Fruit fly (Drosophila melanogaster) whole organism, prepupa: ENCODE data around the gene CG31680.

Experiments
- Blimp-1 ChIP-seq: fragments of 200-800 bp; sonication (Bioruptor generic); optimal IDR thresholded peaks from 3 replicates; lab custom pipeline; 2017; ENCODE audit warnings: missing biosample characterization, missing genetic modification characterization, mild to moderate bottlenecking, moderate library complexity, missing genetic modification reagents
- CG10631 ChIP-seq: fragments of 200-800 bp; sonication (Bioruptor generic); optimal IDR thresholded peaks from 2 replicates; lab custom pipeline; 2016; ENCODE audit warnings: missing biosample characterization, missing genetic modification characterization
- CG10669 ChIP-seq: fragments of 200-800 bp; sonication (Bioruptor generic); optimal IDR thresholded peaks from 3 replicates; lab custom pipeline; 2018; ENCODE audit warnings: missing biosample characterization, mild to moderate bottlenecking, missing genetic modification characterization, moderate library complexity
- CG11294 ChIP-seq: fragments of 200-800 bp; sonication (Bioruptor generic); IDR thresholded peaks from 2 replicates; pipeline ENCODE4 v1.3.6; 2022; ENCODE audit warnings: missing biosample characterization, missing genetic modification characterization
- CG15336 ChIP-seq: fragments of 200-800 bp; sonication (Bioruptor generic); IDR thresholded peaks from 2 replicates; pipeline ENCODE4 v1.3.6; 2022; ENCODE audit warnings: missing biosample characterization, missing genetic modification characterization
- CG1621 ChIP-seq: fragments of 200-800 bp; sonication (Bioruptor generic); optimal IDR thresholded peaks from 3 replicates; lab custom pipeline; 2018; ENCODE audit warnings: missing biosample characterization, mild to moderate bottlenecking, missing genetic modification characterization
- CG16779 ChIP-seq: fragments of 200-800 bp; sonication (Bioruptor generic); optimal IDR thresholded peaks from 3 replicates; lab custom pipeline; 2017; ENCODE audit warnings: missing biosample characterization, mild to moderate bottlenecking, missing genetic modification characterization
- CG3032 ChIP-seq: fragments of 200-800 bp; optimal IDR thresholded peaks from 2 replicates; lab custom pipeline; 2019; ENCODE audit warnings: missing biosample characterization, mild to moderate bottlenecking, missing genetic modification characterization, moderate library complexity
- CG31627 ChIP-seq: fragments of 200-800 bp; sonication (Bioruptor generic); optimal IDR thresholded peaks from 3 replicates; lab custom pipeline; 2016; ENCODE audit warnings: missing biosample characterization, missing genetic modification characterization
- CG34406 ChIP-seq: fragments of 200-800 bp; sonication (Bioruptor generic); optimal IDR thresholded peaks from 3 replicates; lab custom pipeline; 2016; ENCODE audit warnings: missing biosample characterization, missing genetic modification characterization
- CG3919 ChIP-seq: fragments of 200-800 bp; sonication (Bioruptor generic); optimal IDR thresholded peaks from 3 replicates; lab custom pipeline; 2016; ENCODE audit warnings: missing biosample characterization, missing genetic modification characterization
- CG4318 ChIP-seq: fragments of 200-800 bp; sonication (Bioruptor generic); optimal IDR thresholded peaks from 3 replicates; lab custom pipeline; 2017; ENCODE audit warnings: missing biosample characterization, mild to moderate bottlenecking, missing genetic modification characterization
- CG6163 ChIP-seq: fragments of 200-800 bp; sonication (Bioruptor generic); IDR thresholded peaks from 3 replicates; pipeline ENCODE4 v1.3.6; 2022; ENCODE audit warnings: missing biosample characterization, missing genetic modification characterization
- CG6276 ChIP-seq: fragments of 200-800 bp; sonication (Bioruptor generic); optimal IDR thresholded peaks from 2 replicates; lab custom pipeline; 2017; ENCODE audit warnings: missing biosample characterization, mild to moderate bottlenecking, missing genetic modification characterization
- CG6808 ChIP-seq: fragments of 200-800 bp; sonication (Bioruptor generic); optimal IDR thresholded peaks from 3 replicates; lab custom pipeline; 2017; ENCODE audit warnings: missing biosample characterization, missing genetic modification characterization, mild to moderate bottlenecking, moderate library complexity, missing genetic modification reagents
- CG7368 ChIP-seq: fragments of 200-800 bp; sonication (Bioruptor generic); optimal IDR thresholded peaks from 3 replicates; lab custom pipeline; 2016; ENCODE audit warnings: missing biosample characterization, missing genetic modification characterization
- CG9139 ChIP-seq: fragments of 200-800 bp; sonication (Bioruptor generic); optimal IDR thresholded peaks from 3 replicates; lab custom pipeline; 2017; ENCODE audit warnings: missing biosample characterization, mild to moderate bottlenecking, missing genetic modification characterization
- Eip75B ChIP-seq: fragments of 200-800 bp; sonication (Bioruptor generic); optimal IDR thresholded peaks from 3 replicates; lab custom pipeline; 2016; ENCODE audit warnings: missing biosample characterization, missing genetic modification characterization
- Eip78C ChIP-seq: fragments of 200-800 bp; sonication (Bioruptor generic); peaks from one replicate; lab custom pipeline; 2016; ENCODE audit warnings: missing biosample characterization, missing genetic modification characterization
- Eip93F ChIP-seq: fragments of 200-800 bp; sonication (Bioruptor generic); optimal IDR thresholded peaks from 2 replicates; lab custom pipeline; 2016; ENCODE audit warnings: missing biosample characterization, mild to moderate bottlenecking, missing genetic modification characterization
- Ets96B ChIP-seq: fragments of 200-800 bp; optimal IDR thresholded peaks from 2 replicates; lab custom pipeline; 2019; ENCODE audit warnings: missing biosample characterization, mild to moderate bottlenecking, missing genetic modification characterization, moderate library complexity
- Gug ChIP-seq: fragments of 200-800 bp; sonication (Bioruptor generic); IDR thresholded peaks from 2 replicates; pipeline ENCODE4 v1.3.6; 2022; ENCODE audit warnings: missing biosample characterization, missing genetic modification characterization
- Hr38 ChIP-seq: sonication (Bioruptor generic); optimal IDR thresholded peaks from 2 replicates; lab custom pipeline; 2016; ENCODE audit warnings: missing biosample characterization, missing genetic modification characterization
- Hr39 ChIP-seq: fragments of 200-800 bp; sonication (Bioruptor generic); optimal IDR thresholded peaks from 2 replicates; lab custom pipeline; 2016; ENCODE audit warnings: missing biosample characterization, missing genetic modification characterization
- Lpt ChIP-seq: fragments of 200-800 bp; sonication (Bioruptor generic); optimal IDR thresholded peaks from 3 replicates; lab custom pipeline; 2016; ENCODE audit warnings: missing biosample characterization, missing genetic modification characterization
- Met ChIP-seq: fragments of 200-800 bp; sonication (Bioruptor generic); optimal IDR thresholded peaks from 3 replicates; lab custom pipeline; 2016; ENCODE audit warnings: missing biosample characterization, missing genetic modification characterization
- OdsH ChIP-seq: fragments of 200-800 bp; sonication (Bioruptor generic); optimal IDR thresholded peaks from 3 replicates; lab custom pipeline; 2016; ENCODE audit warnings: missing biosample characterization, missing genetic modification characterization
- Smox ChIP-seq: fragments of 200-800 bp; sonication (Bioruptor generic); optimal IDR thresholded peaks from 3 replicates; lab custom pipeline; 2016; ENCODE audit warnings: missing biosample characterization, missing genetic modification characterization
- Sox102F ChIP-seq: fragments of 200-800 bp; sonication (Bioruptor generic); optimal IDR thresholded peaks from 2 replicates; lab custom pipeline; 2016; ENCODE audit warnings: missing biosample characterization, mild to moderate bottlenecking, missing genetic modification characterization
- cyc ChIP-seq: fragments of 200-800 bp; sonication (Bioruptor generic); optimal IDR thresholded peaks from 3 replicates; lab custom pipeline; 2016; ENCODE audit warnings: missing biosample characterization, missing genetic modification characterization
- dac ChIP-seq: fragments of 200-800 bp; sonication (Bioruptor generic); optimal IDR thresholded peaks from 2 replicates; lab custom pipeline; 2017; ENCODE audit warnings: missing biosample characterization, mild to moderate bottlenecking, missing genetic modification characterization
- dsx ChIP-seq: fragments of 200-800 bp; optimal IDR thresholded peaks from 3 replicates; lab custom pipeline; 2019; ENCODE audit warnings: missing biosample characterization, mild to moderate bottlenecking, missing genetic modification characterization, moderate library complexity; ENCODE audit not compliant: poor library complexity, severe bottlenecking
- eg ChIP-seq: fragments of 200-800 bp; sonication (Bioruptor generic); IDR thresholded peaks from 3 replicates; pipeline ENCODE4 v1.3.6; 2022; ENCODE audit warnings: missing biosample characterization, missing genetic modification characterization
- esn ChIP-seq: fragments of 200-800 bp; sonication (Bioruptor generic); optimal IDR thresholded peaks from 2 replicates; lab custom pipeline; 2016; ENCODE audit warnings: missing biosample characterization, mild to moderate bottlenecking, missing genetic modification characterization, moderate library complexity
- fkh ChIP-seq: fragments of 200-800 bp; sonication (Bioruptor generic); optimal IDR thresholded peaks from 3 replicates; lab custom pipeline; 2017; ENCODE audit warnings: missing biosample characterization, mild to moderate bottlenecking, missing genetic modification characterization, moderate library complexity
- lz ChIP-seq: fragments of 200-800 bp; sonication (Bioruptor generic); optimal IDR thresholded peaks from 3 replicates; lab custom pipeline; 2016; ENCODE audit warnings: missing biosample characterization, missing genetic modification characterization
- net ChIP-seq: fragments of 200-800 bp; sonication (Bioruptor generic); optimal IDR thresholded peaks from 3 replicates; lab custom pipeline; 2016; ENCODE audit warnings: missing biosample characterization, missing genetic modification characterization
- pdm3 ChIP-seq: fragments of 200-800 bp; sonication (Bioruptor generic); optimal IDR thresholded peaks from 3 replicates; lab custom pipeline; 2016; ENCODE audit warnings: missing biosample characterization, missing genetic modification characterization
- salr ChIP-seq, 2 experiments: fragments of 200-800 bp; sonication (Bioruptor generic); optimal IDR thresholded peaks; 3 replicates each; lab custom pipeline; 2016 to 2018; ENCODE audit warnings: missing biosample characterization in 2 of 2, missing genetic modification characterization in 2 of 2, mild to moderate bottlenecking in 1 of 2
- spab ChIP-seq: fragments of 200-800 bp; sonication (Bioruptor generic); optimal IDR thresholded peaks from 2 replicates; lab custom pipeline; 2017; ENCODE audit warnings: missing biosample characterization, mild to moderate bottlenecking, missing genetic modification characterization, missing genetic modification reagents
- ss ChIP-seq, 2 experiments: fragments of 200-800 bp; sonication (Bioruptor generic); optimal IDR thresholded peaks; 2 replicates in 1 of 2; 3 replicates in 1 of 2; lab custom pipeline; 2017 to 2018; ENCODE audit warnings: mild to moderate bottlenecking in 2 of 2, missing biosample characterization in 2 of 2, missing genetic modification characterization in 2 of 2, moderate library complexity in 1 of 2
- svp ChIP-seq: fragments of 200-800 bp; sonication (Bioruptor generic); peaks from one replicate; lab custom pipeline; 2016; ENCODE audit warnings: missing biosample characterization, missing genetic modification characterization
- topi ChIP-seq: fragments of 200-800 bp; sonication (Bioruptor generic); optimal IDR thresholded peaks from 3 replicates; lab custom pipeline; 2016; ENCODE audit warnings: missing biosample characterization, missing genetic modification characterization
- vri ChIP-seq: fragments of 200-800 bp; sonication (Bioruptor generic); optimal IDR thresholded peaks from 3 replicates; lab custom pipeline; 2016; ENCODE audit warnings: missing biosample characterization, mild to moderate bottlenecking, missing genetic modification characterization

The CG31680 gene

DNA sequence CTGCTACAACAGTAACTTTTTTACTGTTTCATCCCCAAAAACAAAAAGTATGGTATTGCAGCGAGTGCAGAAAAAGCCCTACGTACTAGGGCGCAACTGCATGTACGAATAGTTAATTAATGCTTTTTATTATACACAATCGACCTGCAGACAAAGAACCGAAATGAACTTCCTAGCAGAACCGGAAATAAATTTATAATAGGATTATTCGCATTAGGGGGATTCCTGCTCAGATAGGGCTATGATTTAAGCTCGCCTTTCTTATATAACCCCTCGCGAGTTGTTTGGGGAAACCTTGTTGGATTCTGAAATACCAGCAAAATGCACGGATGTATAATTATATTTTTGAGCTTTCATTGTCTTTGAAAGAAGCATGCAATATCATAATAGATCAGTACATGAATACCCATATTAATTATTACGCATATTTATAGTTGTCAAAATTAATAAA is 41.8 kb downstream of the CG31680 start, which contains the start of gene Cen (continued):
- TF ChIP-seq CG34406 (peak; percentile 79), Gug (GFP tag; lab: Robert Waterston, UW) (no peak), CG6276 (GFP tag; lab: Kevin White, UChicago) (no peak), Blimp-1 (GFP tag; lab: Kevin White, UChicago) (no peak), CG15336 (peak; percentile 74), Hr38 (peak; percentile 53), Hr39 (peak; percentile 80), Eip93F (GFP tag; lab: Kevin White, UChicago) (peak; percentile 22), CG9139 (GFP tag; lab: Kevin White, UChicago) (no peak), fkh (GFP tag; lab: Kevin White, UChicago) (no peak), pdm3 (GFP tag; lab: Kevin White, UChicago) (peak; percentile 81), vri (GFP tag; lab: Kevin White, UChicago) (no peak), dsx (GFP tag; lab: Kevin White, UChicago) (no peak), Lpt (peak; percentile 22), CG11294 (no peak), eg (GFP tag; lab: Robert Waterston, UW) (no peak; the same call in 2 of the 3 replicates), lz (peak; percentile 77), Eip75B (GFP tag; lab: Kevin White, UChicago) (peak; percentile 78), CG10631 (peak; percentile 79), cyc (peak; percentile 72), CG3919 (GFP tag; lab: Kevin White, UChicago) (peak; percentile 78), CG10669 (GFP tag; lab: Kevin White, UChicago) (no peak), CG6163 (GFP tag; lab: Robert Waterston, UW) (peak; percentile 82), Eip78C (GFP tag; lab: Kevin White, UChicago) (peak; percentile 93), Sox102F (no peak), svp (GFP tag; lab: Kevin White, UChicago) (peak; percentile 85), esn (GFP tag; lab: Kevin White, UChicago) (peak; percentile 78), CG1621 (tag; lab: Kevin White, UChicago) (no peak)

DNA sequence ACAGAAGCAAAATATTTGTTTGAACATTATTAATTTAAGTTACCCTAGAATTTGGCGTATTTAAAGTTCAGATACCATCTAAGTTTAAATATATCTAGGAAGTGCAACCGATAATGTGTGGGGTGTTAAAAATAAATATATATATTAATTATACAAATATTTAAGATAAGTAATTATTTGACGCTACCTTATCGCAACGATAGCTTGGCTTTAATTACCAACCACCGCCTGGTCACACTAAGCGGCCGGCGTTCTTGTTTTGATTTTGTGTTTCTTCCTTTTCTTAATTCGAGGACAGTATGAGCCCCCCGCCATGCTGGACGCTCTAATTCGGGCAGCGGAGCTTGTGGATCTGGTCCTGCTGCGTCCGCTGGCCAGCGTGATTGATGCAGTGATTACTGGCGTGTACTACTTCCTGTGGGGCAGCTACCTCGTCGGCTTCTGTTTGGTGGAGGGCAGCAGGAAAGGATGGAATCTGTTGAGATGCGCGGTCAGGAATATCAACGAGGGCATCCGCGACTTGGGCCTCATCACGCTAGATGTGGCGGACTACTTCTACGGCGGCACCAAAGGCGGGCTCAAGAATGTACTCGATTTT is 42.3 kb downstream of the CG31680 start, which contains the start of gene CG2617:
Gene CG2617 (plus strand): TSS at position 233 of the 598 bp plus-strand sequence.
- TF ChIP-seq spab (GFP tag; lab: Kevin White, UChicago) (no peak), dsx (GFP tag; lab: Kevin White, UChicago) (no peak), fkh (GFP tag; lab: Kevin White, UChicago) (no peak), Eip78C (GFP tag; lab: Kevin White, UChicago) (peak; percentile 38), dac (GFP tag; lab: Kevin White, UChicago) (no peak), CG34406 (no peak), Met (GFP tag; lab: Kevin White, UChicago) (no peak)

dm6 chr2L:20688722-20689121 is 48.8 kb downstream of the CG31680 start:
- no peak for TF ChIP-seq OdsH (GFP tag; lab: Kevin White, UChicago)
- TF ChIP-seq Eip93F (GFP tag; lab: Kevin White, UChicago), result no peak
- TF ChIP-seq Ets96B (tag; lab: Kevin White, UChicago), result no peak
- no peak for TF ChIP-seq CG6276 (GFP tag; lab: Kevin White, UChicago)
- no peak for TF ChIP-seq Blimp-1 (GFP tag; lab: Kevin White, UChicago)
- TF ChIP-seq CG4318, result no peak
- no peak for TF ChIP-seq Smox
- no peak for TF ChIP-seq net (GFP tag; lab: Kevin White, UChicago)
- TF ChIP-seq, all 60 proteins: peak for 0

dm6 chr2L:20690055-20690454 is 50.1 kb downstream of the CG31680 start:
- no peak for TF ChIP-seq Smox
- TF ChIP-seq CG6163 (GFP tag; lab: Robert Waterston, UW), result no peak
- no peak for TF ChIP-seq Eip78C (GFP tag; lab: Kevin White, UChicago)
- no peak for TF ChIP-seq ss (GFP tag; optimal IDR thresholded peaks at IDR 0.05; lab: Kevin White, UChicago)
- no peak for TF ChIP-seq topi (GFP tag; lab: Kevin White, UChicago)
- no peak for TF ChIP-seq CG6808
- no peak for TF ChIP-seq CG3032 (tag; lab: Kevin White, UChicago)
- TF ChIP-seq Eip93F (GFP tag; lab: Kevin White, UChicago), result no peak
- no peak for TF ChIP-seq salr (GFP tag; optimal IDR thresholded peaks at IDR 0.05; lab: Kevin White, UChicago)
- TF ChIP-seq CG7368 (GFP tag; lab: Kevin White, UChicago), result no peak
- TF ChIP-seq Ets96B (tag; lab: Kevin White, UChicago), result no peak
- TF ChIP-seq fkh (GFP tag; lab: Kevin White, UChicago), result no peak
- TF ChIP-seq dsx (GFP tag; lab: Kevin White, UChicago), result no peak
- no peak for TF ChIP-seq CG16779 (tag; lab: Kevin White, UChicago)
- TF ChIP-seq CG31627 (GFP tag; lab: Kevin White, UChicago), result no peak
- no peak for TF ChIP-seq net (GFP tag; lab: Kevin White, UChicago)
- TF ChIP-seq, all 60 proteins: peak for 0
